Worm (Caenorhabditis elegans): ENCODE measurements around the gene pax-3.

ce11 chrII:10105604-10106003 is 40.8 kb upstream of the pax-3 start, which contains the start of gene ZK945.4:
- TF ChIP-seq nhr-237 (tag; optimal IDR thresholded peaks at IDR 0.05) (no peak), alr-1 (tag; optimal IDR thresholded peaks at IDR 0.05; ENCODE audit: borderline replicate concordance) (no peak), elt-3 (tag; optimal IDR thresholded peaks at IDR 0.05) (no peak), aly-2 (tag; optimal IDR thresholded peaks at IDR 0.05) (no peak), unc-86 (tag; optimal IDR thresholded peaks at IDR 0.05) (no peak), lsy-2 (tag; optimal IDR thresholded peaks at IDR 0.05) (no peak), nhr-71 (tag; optimal IDR thresholded peaks at IDR 0.05) (no peak), Y116A8C.19 (tag; optimal IDR thresholded peaks at IDR 0.05; ENCODE audit: borderline replicate concordance) (no peak), ama-1 (optimal IDR thresholded peaks at IDR 0.05) (no peak), ces-1 (GFP tag; optimal IDR thresholded peaks at IDR 0.05) (no peak), ceh-82 (tag; optimal IDR thresholded peaks at IDR 0.05) (no peak), unc-62 (GFP tag; optimal IDR thresholded peaks at IDR 0.05) (no peak), mdl-1 (tag; optimal IDR thresholded peaks at IDR 0.05) (no peak)

All from whole organism, L1 larva.